Fruit fly (Drosophila melanogaster) whole organism, embryonic: ENCODE results near the gene Aatf.

ENCODE experiments used
- ATbp ChIP-seq: fragments of 200-800 bp; sonication (Bioruptor generic); optimal IDR thresholded peaks from 2 replicates; lab custom pipeline; 2017; ENCODE audit warnings: missing biosample characterization, mild to moderate bottlenecking, missing genetic modification characterization, missing genetic modification reagents
- Abd-B ChIP-seq: fragments of 200-800 bp; sonication (Bioruptor generic); optimal IDR thresholded peaks from 2 replicates; lab custom pipeline; 2018; ENCODE audit warnings: missing biosample characterization, mild to moderate bottlenecking, missing genetic modification characterization, moderate library complexity
- CG13287 ChIP-seq: fragments of 200-800 bp; sonication (Bioruptor generic); IDR thresholded peaks from 2 replicates; pipeline ENCODE4 v1.3.6; 2022; ENCODE audit warnings: missing biosample characterization, missing genetic modification characterization; ENCODE audit not compliant: partially characterized antibody
- CG13296 ChIP-seq: fragments of 200-800 bp; sonication (Bioruptor generic); optimal IDR thresholded peaks from 3 replicates; lab custom pipeline; 2018; ENCODE audit warnings: missing biosample characterization, mild to moderate bottlenecking, missing genetic modification characterization
- CG1529 ChIP-seq: fragments of 200-800 bp; sonication (Bioruptor generic); optimal IDR thresholded peaks from 3 replicates; lab custom pipeline; 2018; ENCODE audit warnings: missing biosample characterization, missing genetic modification characterization
- CG16815 ChIP-seq: fragments of 200-800 bp; sonication (Bioruptor generic); optimal IDR thresholded peaks from 3 replicates; lab custom pipeline; 2017; ENCODE audit warnings: missing biosample characterization, mild to moderate bottlenecking, missing genetic modification characterization
- CG17802 ChIP-seq: fragments of 200-800 bp; sonication (Bioruptor generic); optimal IDR thresholded peaks from 2 replicates; lab custom pipeline; 2018; ENCODE audit warnings: missing biosample characterization, mild to moderate bottlenecking, missing genetic modification characterization, moderate library complexity
- CG32767 ChIP-seq: fragments of 200-800 bp; sonication (Bioruptor generic); IDR thresholded peaks from 2 replicates; pipeline ENCODE4 v1.3.6; 2022; ENCODE audit warnings: missing biosample characterization, missing genetic modification characterization
- CG4404 ChIP-seq: fragments of 200-800 bp; sonication (Bioruptor generic); IDR thresholded peaks from 2 replicates; pipeline ENCODE4 v1.3.6; 2022; ENCODE audit warnings: missing biosample characterization, missing genetic modification characterization
- CG6854 ChIP-seq: fragments of 200-800 bp; sonication (Bioruptor generic); optimal IDR thresholded peaks from 3 replicates; lab custom pipeline; 2017; ENCODE audit warnings: missing biosample characterization, mild to moderate bottlenecking, missing genetic modification characterization
- CG8281 ChIP-seq: fragments of 200-800 bp; sonication (Bioruptor generic); optimal IDR thresholded peaks from 2 replicates; lab custom pipeline; 2018; ENCODE audit warnings: missing biosample characterization, mild to moderate bottlenecking, missing genetic modification characterization, moderate library complexity
- CG9609 ChIP-seq: fragments of 200-800 bp; sonication (Bioruptor generic); optimal IDR thresholded peaks from 3 replicates; lab custom pipeline; 2016; ENCODE audit warnings: missing biosample characterization, missing genetic modification characterization
- CG9727 ChIP-seq: fragments of 200-800 bp; sonication (Bioruptor generic); optimal IDR thresholded peaks from 3 replicates; lab custom pipeline; 2017; ENCODE audit warnings: missing biosample characterization, mild to moderate bottlenecking, missing genetic modification characterization
- CG9797 ChIP-seq: fragments of 200-800 bp; sonication (Bioruptor generic); optimal IDR thresholded peaks from 3 replicates; lab custom pipeline; 2018; ENCODE audit warnings: missing biosample characterization, mild to moderate bottlenecking, missing genetic modification characterization
- Dek ChIP-seq: fragments of 200-800 bp; sonication (Bioruptor generic); optimal IDR thresholded peaks from 3 replicates; lab custom pipeline; 2019; ENCODE audit warnings: missing biosample characterization, mild to moderate bottlenecking, missing genetic modification characterization, moderate library complexity
- Dfd ChIP-seq, 2 experiments: fragments of >200 bp; optimal IDR thresholded peaks; 2 replicates each; lab custom pipeline; 2017; ENCODE audit warnings: missing biosample characterization in 2 of 2, missing genetic modification characterization in 2 of 2
- ERR ChIP-seq: fragments of 200-800 bp; sonication (Bioruptor generic); optimal IDR thresholded peaks from 2 replicates; lab custom pipeline; 2016; ENCODE audit warnings: missing biosample characterization, missing genetic modification characterization
- Ets65A ChIP-seq: fragments of 200-800 bp; sonication (Bioruptor generic); peaks from one replicate; lab custom pipeline; 2016; ENCODE audit warnings: missing biosample characterization, missing genetic modification characterization
- Fer3 ChIP-seq: fragments of 200-800 bp; sonication (Bioruptor generic); optimal IDR thresholded peaks from 2 replicates; lab custom pipeline; 2018; ENCODE audit warnings: missing biosample characterization, mild to moderate bottlenecking, missing genetic modification characterization, moderate library complexity
- HHEX ChIP-seq: fragments of 200-800 bp; sonication (Bioruptor generic); optimal IDR thresholded peaks from 3 replicates; lab custom pipeline; 2017; ENCODE audit warnings: missing biosample characterization, mild to moderate bottlenecking, missing genetic modification characterization, missing genetic modification reagents
- Hsf ChIP-seq: fragments of 200-800 bp; sonication (Bioruptor generic); optimal IDR thresholded peaks from 3 replicates; lab custom pipeline; 2016; ENCODE audit warnings: missing biosample characterization, missing genetic modification characterization
- Pdp1 ChIP-seq, 2 experiments: fragments of 200-800 bp; sonication (Bioruptor generic); optimal IDR thresholded peaks; 3 replicates each; lab custom pipeline; 2016; ENCODE audit warnings: missing biosample characterization in 2 of 2, missing genetic modification characterization in 2 of 2, mild to moderate bottlenecking in 1 of 2, moderate library complexity in 1 of 2
- Sox100B ChIP-seq: fragments of 200-800 bp; sonication (Bioruptor generic); optimal IDR thresholded peaks from 3 replicates; lab custom pipeline; 2018; ENCODE audit warnings: missing biosample characterization, mild to moderate bottlenecking, missing genetic modification characterization
- Spps ChIP-seq: fragments of 200-800 bp; sonication (Bioruptor generic); optimal IDR thresholded peaks from 2 replicates; lab custom pipeline; 2018; ENCODE audit warnings: missing biosample characterization, mild to moderate bottlenecking, missing genetic modification characterization
- Trl ChIP-seq, 3 experiments: fragments of >200 bp in 2 of 3; fragments of 200-800 bp in 1 of 3; sonication (Bioruptor generic) in 1 of 3; optimal IDR thresholded peaks; 2 replicates in 1 of 3; 3 replicates in 2 of 3; lab custom pipeline; 2016 to 2017; ENCODE audit warnings: missing biosample characterization in 1 of 3, missing genetic modification characterization in 1 of 3
- Vsx1 ChIP-seq: fragments of 200-800 bp; sonication (Bioruptor generic); optimal IDR thresholded peaks from 2 replicates; lab custom pipeline; 2017; ENCODE audit warnings: missing biosample characterization, mild to moderate bottlenecking, missing genetic modification characterization, missing genetic modification reagents
- chif ChIP-seq, 2 experiments: fragments of 200-800 bp; sonication (Bioruptor generic); optimal IDR thresholded peaks; 3 replicates each; lab custom pipeline; 2016; ENCODE audit warnings: missing biosample characterization in 2 of 2, missing genetic modification characterization in 2 of 2
- corto ChIP-seq: fragments of 200-800 bp; sonication (Bioruptor generic); optimal IDR thresholded peaks from 2 replicates; lab custom pipeline; 2016; ENCODE audit warnings: missing biosample characterization, mild to moderate bottlenecking, missing genetic modification characterization, moderate library complexity
- dan ChIP-seq: fragments of 200-800 bp; sonication (Bioruptor generic); IDR thresholded peaks from 2 replicates; pipeline ENCODE4 v1.3.6; 2022; ENCODE audit warnings: missing biosample characterization, missing genetic modification characterization
- dimm ChIP-seq: fragments of 200-800 bp; sonication (Bioruptor generic); IDR thresholded peaks from 2 replicates; pipeline ENCODE4 v1.3.6; 2022; ENCODE audit warnings: missing biosample characterization, missing genetic modification characterization
- dmrt99B ChIP-seq: fragments of 200-800 bp; sonication (Bioruptor generic); optimal IDR thresholded peaks from 2 replicates; lab custom pipeline; 2018; ENCODE audit warnings: missing biosample characterization, mild to moderate bottlenecking, missing genetic modification characterization, moderate library complexity
- en ChIP-seq: fragments of 200-800 bp; sonication (Bioruptor generic); optimal IDR thresholded peaks from 2 replicates; lab custom pipeline; 2016; ENCODE audit warnings: missing biosample characterization, missing genetic modification characterization
- fru ChIP-seq: fragments of >200 bp; optimal IDR thresholded peaks from 2 replicates; lab custom pipeline; 2017
- fu2 ChIP-seq: fragments of 200-800 bp; sonication (Bioruptor generic); optimal IDR thresholded peaks from 2 replicates; lab custom pipeline; 2016; ENCODE audit warnings: missing biosample characterization, missing genetic modification characterization
- gem ChIP-seq: fragments of 200-800 bp; sonication (Bioruptor generic); optimal IDR thresholded peaks from 2 replicates; lab custom pipeline; 2019; ENCODE audit warnings: missing biosample characterization, mild to moderate bottlenecking, missing genetic modification characterization, moderate library complexity
- grn ChIP-seq: fragments of 200-800 bp; sonication (Bioruptor generic); optimal IDR thresholded peaks from 3 replicates; lab custom pipeline; 2017; ENCODE audit warnings: missing biosample characterization, missing genetic modification characterization
- ham ChIP-seq: fragments of 200-800 bp; sonication (Bioruptor generic); IDR thresholded peaks from 2 replicates; pipeline ENCODE4 v1.3.6; 2022; ENCODE audit warnings: missing biosample characterization, missing genetic modification characterization
- hkb ChIP-seq, 2 experiments: fragments of 200-800 bp in 1 of 2; fragments of >200 bp in 1 of 2; sonication (Bioruptor generic) in 1 of 2; IDR thresholded peaks in 1 of 2; optimal IDR thresholded peaks in 1 of 2; 2 replicates each; pipeline versions ENCODE4 v1.3.6 to Lab custom; 2017 to 2022; ENCODE audit warnings: missing biosample characterization in 1 of 2, missing genetic modification characterization in 1 of 2
- lbe ChIP-seq: fragments of 200-800 bp; sonication (Bioruptor generic); optimal IDR thresholded peaks from 2 replicates; lab custom pipeline; 2016; ENCODE audit warnings: missing biosample characterization, mild to moderate bottlenecking, missing genetic modification characterization
- luna ChIP-seq: fragments of 200-800 bp; sonication (Bioruptor generic); optimal IDR thresholded peaks from 2 replicates; lab custom pipeline; 2016; ENCODE audit warnings: missing biosample characterization, missing genetic modification characterization
- phol ChIP-seq: fragments of 200-800 bp; sonication (Bioruptor generic); optimal IDR thresholded peaks from 3 replicates; lab custom pipeline; 2018; ENCODE audit warnings: missing biosample characterization, mild to moderate bottlenecking, missing genetic modification characterization, moderate library complexity
- prd ChIP-seq, 3 experiments: fragments of >200 bp in 2 of 3; fragments of 200-800 bp in 1 of 3; sonication (Bioruptor generic) in 1 of 3; optimal IDR thresholded peaks in 2 of 3; IDR thresholded peaks in 1 of 3; 2 replicates in 2 of 3; 3 replicates in 1 of 3; pipeline versions ENCODE4 v1.3.6 to Lab custom; 2017 to 2022; ENCODE audit warnings: missing biosample characterization in 1 of 3, missing genetic modification characterization in 1 of 3
- sc ChIP-seq, 3 experiments: fragments of >200 bp in 2 of 3; fragments of 200-800 bp in 1 of 3; sonication (Bioruptor generic) in 1 of 3; optimal IDR thresholded peaks; 2 replicates in 2 of 3; 3 replicates in 1 of 3; lab custom pipeline; 2017; ENCODE audit warnings: mild to moderate bottlenecking in 1 of 3, missing biosample characterization in 1 of 3, missing genetic modification characterization in 1 of 3, missing genetic modification reagents in 1 of 3
- scrt ChIP-seq: fragments of 200-800 bp; sonication (Bioruptor generic); optimal IDR thresholded peaks from 2 replicates; lab custom pipeline; 2018; ENCODE audit warnings: missing biosample characterization, mild to moderate bottlenecking, missing genetic modification characterization, moderate library complexity
- seq ChIP-seq: fragments of 200-800 bp; sonication (Bioruptor generic); IDR thresholded peaks from 2 replicates; pipeline ENCODE4 v1.3.6; 2022; ENCODE audit warnings: missing biosample characterization, missing genetic modification characterization
- sob ChIP-seq: fragments of 200-800 bp; sonication (Bioruptor generic); IDR thresholded peaks from 2 replicates; pipeline ENCODE4 v1.3.6; 2022; ENCODE audit warnings: missing biosample characterization, missing genetic modification characterization
- tio ChIP-seq: fragments of 200-800 bp; sonication (Bioruptor generic); optimal IDR thresholded peaks from 2 replicates; lab custom pipeline; 2017; ENCODE audit warnings: missing biosample characterization, missing genetic modification characterization, inconsistent platforms

Gene Aatf

DNA sequence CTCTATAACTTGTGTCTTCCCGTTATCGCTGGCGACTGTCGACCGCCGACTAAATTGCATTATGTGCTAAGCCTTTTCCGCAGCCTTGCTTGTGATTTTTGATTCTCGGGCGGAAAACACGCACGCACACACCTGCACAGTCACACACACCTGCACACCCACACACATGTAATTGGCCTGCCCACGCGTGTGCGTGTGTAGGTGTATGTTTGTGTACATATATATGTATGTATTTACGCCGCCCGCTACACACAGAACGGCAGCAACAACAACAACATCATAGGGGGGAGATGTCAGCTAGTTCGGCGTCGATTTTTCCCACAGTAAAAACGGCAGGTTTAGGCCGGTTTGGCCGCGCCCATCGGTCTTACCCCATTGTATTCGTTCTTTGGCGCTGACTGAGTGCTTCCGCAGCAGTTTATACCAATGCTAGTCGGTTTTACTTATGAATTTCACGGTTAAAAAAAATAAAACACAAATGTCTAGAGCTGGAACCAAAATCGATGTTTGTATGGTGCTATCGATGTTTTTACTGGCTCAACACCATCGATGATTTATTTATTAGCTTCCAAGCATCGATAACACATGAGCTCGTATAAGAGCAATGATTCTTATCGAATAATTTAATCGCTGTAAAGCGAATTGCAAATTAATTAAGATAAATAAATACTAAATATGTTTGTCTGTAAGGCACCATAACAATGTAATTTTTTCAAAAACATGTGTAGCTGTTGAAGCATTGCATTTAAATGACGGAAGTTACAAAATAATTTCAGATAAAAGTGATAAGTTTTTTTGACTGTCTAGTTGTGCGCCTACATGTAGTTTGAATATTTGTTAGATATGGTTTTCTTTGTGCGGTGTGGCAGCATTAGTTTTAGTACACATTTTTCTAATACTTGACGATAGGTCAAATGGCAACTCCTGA is 5.7 kb downstream of the Aatf start, which contains the start of gene homer (continued):
- TF ChIP-seq CG13296 (GFP tag; lab: Kevin White, UChicago) (peak; percentile 33), Hsf (GFP tag; lab: Kevin White, UChicago) (no peak), scrt (no peak), Sox100B (GFP tag; lab: Kevin White, UChicago) (no peak), ERR (GFP tag; lab: Kevin White, UChicago) (no peak), sob (no peak), ham (GFP tag; lab: Robert Waterston, UW) (no peak), luna (GFP tag; lab: Kevin White, UChicago) (no peak), Pdp1 (GFP tag; optimal IDR thresholded peaks at IDR 0.05; lab: Kevin White, UChicago) (no peak), dmrt99B (tag; lab: Kevin White, UChicago) (no peak), Abd-B (GFP tag; lab: Kevin White, UChicago) (peak; percentile 84), CG4404 (GFP tag; lab: Robert Waterston, UW) (no peak), Ets65A (peak; percentile 86), Dek (tag; lab: Kevin White, UChicago) (no peak), CG9727 (GFP tag; lab: Kevin White, UChicago) (no peak), en (GFP tag; lab: Kevin White, UChicago) (peak; percentile 11), gem (tag; lab: Kevin White, UChicago) (no peak), phol (peak; percentile 37), prd (optimal IDR thresholded peaks at IDR 0.05; lab: Kevin White, UChicago) (no peak), prd (GFP tag; IDR thresholded peaks at IDR 0.05; lab: Robert Waterston, UW) (no peak; the same call in 2 of the 3 replicates), lbe (peak; percentile 43), fu2 (GFP tag; lab: Kevin White, UChicago) (no peak), Fer3 (tag; lab: Kevin White, UChicago) (no peak), fru (lab: Kevin White, UChicago) (no peak), CG17802 (tag; lab: Kevin White, UChicago) (no peak), tio (no peak), hkb (optimal IDR thresholded peaks at IDR 0.05; lab: Kevin White, UChicago) (no peak), hkb (GFP tag; IDR thresholded peaks at IDR 0.05; lab: Robert Waterston, UW) (peak; percentile 10; the same call in 1 of the 2 replicates), HHEX (no peak), CG13287 (GFP tag; lab: Robert Waterston, UW) (peak; percentile 88), CG8281 (tag; lab: Kevin White, UChicago) (no peak), Dfd (GFP tag; optimal IDR thresholded peaks at IDR 0.05; lab: Kevin White, UChicago) (no peak), CG16815 (GFP tag; lab: Kevin White, UChicago) (no peak), CG1529 (GFP tag; lab: Kevin White, UChicago) (no peak), Spps (no peak), seq (GFP tag; lab: Robert Waterston, UW) (no peak), dimm (GFP tag; lab: Robert Waterston, UW) (no peak), chif (GFP tag; optimal IDR thresholded peaks at IDR 0.05; lab: Kevin White, UChicago) (no peak), CG9609 (GFP tag; lab: Kevin White, UChicago) (no peak), dan (GFP tag; lab: Robert Waterston, UW) (no peak), ATbp (GFP tag; lab: Kevin White, UChicago) (no peak), Vsx1 (GFP tag; lab: Kevin White, UChicago) (peak; percentile 63), CG32767 (peak; percentile 53; the same call in 1 of the 2 replicates), CG9797 (GFP tag; lab: Kevin White, UChicago) (no peak), Trl (optimal IDR thresholded peaks at IDR 0.05; lab: Kevin White, UChicago) (no peak), Trl (GFP tag; optimal IDR thresholded peaks at IDR 0.05; lab: Kevin White, UChicago) (no peak), sc (optimal IDR thresholded peaks at IDR 0.05; lab: Kevin White, UChicago) (no peak), sc (GFP tag; optimal IDR thresholded peaks at IDR 0.05; lab: Kevin White, UChicago) (no peak), CG6854 (GFP tag; lab: Kevin White, UChicago) (no peak), corto (no peak), grn (GFP tag; lab: Kevin White, UChicago) (no peak)
